Worm (Caenorhabditis elegans) whole organism, L3 larva: ENCODE data around the gene Y39A3CL.4.

Experiments used
- R02D3.7 ChIP-seq: fragments of 150-350 bp; optimal IDR thresholded peaks from 2 replicates; lab custom pipeline; 2014; ENCODE audit warnings: missing biosample characterization, missing genetic modification characterization
- ZK546.5 ChIP-seq: sonication (generic microtip); optimal IDR thresholded peaks from 2 replicates; lab custom pipeline; 2017; ENCODE audit warnings: missing biosample characterization, missing genetic modification characterization
- aly-2 ChIP-seq: fragments of 150-350 bp; optimal IDR thresholded peaks from 2 replicates; lab custom pipeline; 2014; ENCODE audit warnings: missing biosample characterization, missing genetic modification characterization
- ama-1 ChIP-seq: fragments of 150-350 bp; optimal IDR thresholded peaks from 2 replicates; lab custom pipeline; 2018
- ceh-28 ChIP-seq: fragments of 150-350 bp; optimal IDR thresholded peaks from 2 replicates; lab custom pipeline; 2014; ENCODE audit warnings: missing biosample characterization, missing genetic modification reagents, missing genetic modification characterization
- ceh-82 ChIP-seq: fragments of 150-350 bp; optimal IDR thresholded peaks from 2 replicates; lab custom pipeline; 2014; ENCODE audit warnings: missing biosample characterization, missing genetic modification characterization
- ceh-9 ChIP-seq: sonication (generic microtip); optimal IDR thresholded peaks from 2 replicates; lab custom pipeline; 2018; ENCODE audit warnings: missing biosample characterization, missing genetic modification characterization
- daf-12 ChIP-seq: fragments of 150-350 bp; optimal IDR thresholded peaks from 2 replicates; lab custom pipeline; 2014; ENCODE audit warnings: missing biosample characterization, missing genetic modification reagents, missing genetic modification characterization
- egl-27 ChIP-seq: sonication (generic microtip); optimal IDR thresholded peaks from 4 replicates; lab custom pipeline; 2017; ENCODE audit warnings: missing biosample characterization, missing genetic modification reagents, missing genetic modification characterization
- elt-1 ChIP-seq: fragments of 150-350 bp; optimal IDR thresholded peaks from 2 replicates; lab custom pipeline; 2014; ENCODE audit warnings: missing biosample characterization, missing genetic modification characterization
- elt-2 ChIP-seq: sonication (generic microtip); optimal IDR thresholded peaks from 2 replicates; lab custom pipeline; 2016; ENCODE audit warnings: missing genetic modification reagents, mild to moderate bottlenecking, missing genetic modification characterization, missing compliant biosample characterization
- elt-3 ChIP-seq, 3 experiments: fragments of 150-350 bp in 1 of 3; sonication (generic microtip) in 2 of 3; optimal IDR thresholded peaks; 2 replicates in 2 of 3; 4 replicates in 1 of 3; lab custom pipeline; 2014 to 2017; ENCODE audit warnings: missing biosample characterization in 3 of 3, missing genetic modification characterization in 3 of 3
- eor-1 ChIP-seq, 2 experiments: fragments of 150-350 bp; optimal IDR thresholded peaks; 2 replicates each; lab custom pipeline; 2014 to 2018; ENCODE audit warnings: missing biosample characterization in 2 of 2, missing genetic modification characterization in 2 of 2
- fkh-2 ChIP-seq: fragments of 150-350 bp; optimal IDR thresholded peaks from 2 replicates; lab custom pipeline; 2014; ENCODE audit warnings: missing biosample characterization, missing genetic modification reagents, missing genetic modification characterization
- fos-1 ChIP-seq: fragments of 150-350 bp; optimal IDR thresholded peaks from 2 replicates; lab custom pipeline; 2014; ENCODE audit warnings: missing biosample characterization, missing genetic modification characterization
- hmg-11 ChIP-seq: sonication (generic microtip); optimal IDR thresholded peaks from 2 replicates; lab custom pipeline; 2016; ENCODE audit warnings: missing genetic modification characterization, missing compliant biosample characterization
- lin-15B ChIP-seq: fragments of 150-350 bp; optimal IDR thresholded peaks from 2 replicates; lab custom pipeline; 2014; ENCODE audit warnings: missing biosample characterization, missing genetic modification characterization
- lsy-12 ChIP-seq: sonication (generic microtip); optimal IDR thresholded peaks from 2 replicates; lab custom pipeline; 2016; ENCODE audit warnings: mild to moderate bottlenecking, missing genetic modification characterization, missing compliant biosample characterization
- mdl-1 ChIP-seq: fragments of 150-350 bp; optimal IDR thresholded peaks from 2 replicates; lab custom pipeline; 2014; ENCODE audit warnings: missing biosample characterization, missing genetic modification characterization
- nfya-1 ChIP-seq: sonication (generic microtip); optimal IDR thresholded peaks from 2 replicates; lab custom pipeline; 2017; ENCODE audit warnings: missing genetic modification characterization, mild to moderate bottlenecking, missing compliant biosample characterization, antibody characterized with exemption, moderate library complexity; ENCODE audit not compliant: insufficient read depth
- nhr-11 ChIP-seq: fragments of 150-350 bp; optimal IDR thresholded peaks from 2 replicates; lab custom pipeline; 2014; ENCODE audit warnings: missing biosample characterization, missing genetic modification characterization
- nhr-12 ChIP-seq: fragments of 150-350 bp; optimal IDR thresholded peaks from 2 replicates; lab custom pipeline; 2014; ENCODE audit warnings: missing biosample characterization, missing genetic modification characterization
- nhr-237 ChIP-seq: fragments of 150-350 bp; optimal IDR thresholded peaks from 2 replicates; lab custom pipeline; 2014; ENCODE audit warnings: missing biosample characterization, missing genetic modification characterization
- nhr-25 ChIP-seq: sonication (generic microtip); optimal IDR thresholded peaks from 2 replicates; lab custom pipeline; 2017; ENCODE audit warnings: missing biosample characterization, missing genetic modification characterization
- nhr-43 ChIP-seq: sonication (generic microtip); optimal IDR thresholded peaks from 2 replicates; lab custom pipeline; 2016; ENCODE audit warnings: mild to moderate bottlenecking, missing genetic modification characterization, missing compliant biosample characterization; ENCODE audit not compliant: poor library complexity, severe bottlenecking
- nhr-67 ChIP-seq: fragments of 150-350 bp; optimal IDR thresholded peaks from 2 replicates; lab custom pipeline; 2014; ENCODE audit warnings: missing biosample characterization, missing genetic modification characterization
- nhr-76 ChIP-seq: fragments of 150-350 bp; sonication (generic microtip); optimal IDR thresholded peaks from 5 replicates; lab custom pipeline; 2014; ENCODE audit warnings: missing biosample characterization, missing genetic modification characterization
- nhr-77 ChIP-seq: fragments of 150-350 bp; optimal IDR thresholded peaks from 2 replicates; lab custom pipeline; 2014; ENCODE audit warnings: missing biosample characterization, missing genetic modification characterization
- pha-4 ChIP-seq: fragments of 150-350 bp; optimal IDR thresholded peaks from 2 replicates; lab custom pipeline; 2014; ENCODE audit warnings: missing biosample characterization, missing genetic modification reagents, missing genetic modification characterization
- sea-2 ChIP-seq: fragments of 150-350 bp; sonication (generic microtip); optimal IDR thresholded peaks from 4 replicates; lab custom pipeline; 2014; ENCODE audit warnings: missing biosample characterization, missing genetic modification reagents, missing genetic modification characterization
- snpc-4 ChIP-seq: fragments of 150-350 bp; optimal IDR thresholded peaks from 2 replicates; lab custom pipeline; 2014; ENCODE audit warnings: missing biosample characterization, missing genetic modification characterization
- tbx-2 ChIP-seq: sonication (generic microtip); optimal IDR thresholded peaks from 2 replicates; lab custom pipeline; 2016; ENCODE audit warnings: mild to moderate bottlenecking, missing genetic modification characterization, missing compliant biosample characterization
- unc-39 ChIP-seq: sonication (generic microtip); optimal IDR thresholded peaks from 4 replicates; lab custom pipeline; 2017; ENCODE audit warnings: missing biosample characterization, missing genetic modification characterization
- unc-62 ChIP-seq: fragments of 150-350 bp; sonication (generic microtip); optimal IDR thresholded peaks from 4 replicates; lab custom pipeline; 2014; ENCODE audit warnings: missing biosample characterization, missing genetic modification reagents, missing genetic modification characterization
- zag-1 ChIP-seq: fragments of 150-350 bp; optimal IDR thresholded peaks from 2 replicates; lab custom pipeline; 2014; ENCODE audit warnings: missing biosample characterization, missing genetic modification characterization
- ztf-11 ChIP-seq: fragments of 150-350 bp; optimal IDR thresholded peaks from 2 replicates; lab custom pipeline; 2014; ENCODE audit warnings: missing biosample characterization, missing genetic modification characterization
- ztf-4 ChIP-seq: fragments of 150-350 bp; optimal IDR thresholded peaks from 2 replicates; lab custom pipeline; 2014; ENCODE audit warnings: missing biosample characterization, missing genetic modification characterization

Gene Y39A3CL.4

DNA sequence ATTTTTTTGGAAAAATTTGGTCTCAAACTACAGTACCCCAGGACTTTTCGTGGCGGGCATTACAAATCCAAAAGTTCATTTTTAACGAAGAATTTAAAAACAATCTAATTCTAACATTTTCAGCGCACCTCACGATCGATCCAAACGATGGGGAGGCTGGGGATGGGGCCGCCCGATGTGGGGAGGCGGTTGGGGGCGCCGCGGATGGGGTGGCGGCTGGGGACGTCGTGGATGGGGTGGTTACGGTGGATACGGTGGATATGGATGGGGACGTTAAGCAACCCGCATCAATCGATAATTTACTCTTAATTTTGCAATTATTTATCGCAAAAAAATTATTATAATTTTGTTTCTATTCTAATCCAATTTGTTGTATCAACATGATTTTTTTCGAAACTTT is 13.4 kb downstream of the Y39A3CL.4 start:
- no peak for TF ChIP-seq mdl-1
- no peak for TF ChIP-seq nhr-11
- TF ChIP-seq fkh-2 (tag; lab: Kevin White, UChicago) = no peak
- TF ChIP-seq nhr-76 = no peak
- TF ChIP-seq nhr-25 (tag; lab: Kevin White, UChicago) = no peak
- TF ChIP-seq fos-1 (tag; lab: Kevin White, UChicago) = no peak
- TF ChIP-seq zag-1 (tag; lab: Kevin White, UChicago) = no peak
- TF ChIP-seq nfya-1 (tag; lab: Kevin White, UChicago) = no peak
- TF ChIP-seq ama-1 (lab: Kevin White, UChicago) = no peak
- no peak for TF ChIP-seq eor-1 (tag; optimal IDR thresholded peaks at IDR 0.05; lab: Kevin White, UChicago)
- no peak for TF ChIP-seq nhr-77 (tag; lab: Kevin White, UChicago)
- TF ChIP-seq elt-3 (tag; optimal IDR thresholded peaks at IDR 0.05; lab: Kevin White, UChicago) = no peak
- TF ChIP-seq aly-2 (tag; lab: Kevin White, UChicago) = no peak
- no peak for TF ChIP-seq hmg-11 (tag; lab: Kevin White, UChicago)
- TF ChIP-seq nhr-67 (tag; lab: Kevin White, UChicago) = no peak
- no peak for TF ChIP-seq ztf-4 (tag; lab: Kevin White, UChicago)
- TF ChIP-seq egl-27 = no peak
- TF ChIP-seq, all 47 proteins: peak for 0

DNA sequence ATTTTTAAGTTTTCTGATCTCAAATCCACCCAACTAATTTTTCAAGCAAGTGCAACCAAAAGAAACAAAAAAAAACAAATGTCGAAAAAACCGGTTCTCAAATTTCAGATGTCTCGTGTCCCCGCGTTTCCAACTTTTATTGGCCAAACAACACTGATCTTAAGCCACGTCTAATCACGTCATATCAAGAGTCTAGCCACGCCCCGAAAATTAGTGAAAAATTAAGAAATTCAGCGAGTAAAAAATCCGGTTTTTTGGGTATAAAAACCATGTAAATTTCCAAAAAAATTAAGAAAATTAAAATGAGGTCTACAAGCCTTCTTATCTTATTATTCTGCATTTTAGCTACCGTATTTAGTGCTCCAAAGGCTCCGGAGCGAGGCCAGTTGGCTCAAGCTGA is 14.6 kb downstream of the Y39A3CL.4 start, which contains the start of gene cnc-6:
Gene cnc-6 (plus strand): TSS at position 301 of the 400 bp plus-strand sequence.
- TF ChIP-seq sea-2 (GFP tag; lab: Kevin White, UChicago) (no peak), nhr-11 (no peak), ztf-4 (tag; lab: Kevin White, UChicago) (no peak), fkh-2 (tag; lab: Kevin White, UChicago) (no peak), ceh-28 (tag; lab: Kevin White, UChicago) (no peak), ceh-9 (tag; lab: Kevin White, UChicago) (no peak), pha-4 (tag; lab: Kevin White, UChicago) (no peak), snpc-4 (tag; lab: Kevin White, UChicago) (no peak)

DNA sequence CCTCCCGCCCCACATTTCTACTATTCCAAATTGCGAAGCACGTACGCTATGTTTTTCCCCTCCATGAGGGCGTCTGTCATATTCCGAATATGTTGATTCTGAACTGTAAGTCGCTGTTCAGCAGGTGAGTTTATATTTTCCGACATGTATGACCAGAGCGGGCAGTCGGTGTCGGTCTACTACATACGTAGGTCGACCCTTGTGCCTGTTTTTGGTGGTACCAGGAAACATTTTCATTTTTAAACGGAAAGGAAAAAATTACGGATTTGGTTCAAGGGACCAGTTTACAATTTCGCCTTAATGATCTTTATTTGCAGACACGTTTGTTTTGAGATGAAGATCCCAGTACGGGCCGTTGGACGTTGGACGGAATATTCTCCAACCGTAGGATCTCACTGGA is 19.2 kb downstream of the Y39A3CL.4 start, which contains the start of gene Y46E12A.2:
Gene Y46E12A.2 (plus strand): TSS at position 301 of the 400 bp plus-strand sequence.
- TF ChIP-seq zag-1 (tag; lab: Kevin White, UChicago) (no peak), tbx-2 (tag; lab: Kevin White, UChicago) (no peak), ceh-82 (no peak), unc-62 (GFP tag; lab: Kevin White, UChicago) (no peak), hmg-11 (tag; lab: Kevin White, UChicago) (no peak), fos-1 (tag; lab: Kevin White, UChicago) (no peak), ztf-11 (no peak), pha-4 (tag; lab: Kevin White, UChicago) (no peak), nhr-77 (tag; lab: Kevin White, UChicago) (no peak), elt-1 (tag; lab: Kevin White, UChicago) (no peak), nhr-43 (tag; lab: Kevin White, UChicago) (no peak), lsy-12 (no peak), nhr-25 (tag; lab: Kevin White, UChicago) (no peak), nhr-76 (no peak), elt-2 (tag; lab: Kevin White, UChicago) (no peak), daf-12 (tag; lab: Kevin White, UChicago) (no peak), snpc-4 (tag; lab: Kevin White, UChicago) (no peak), mdl-1 (no peak), nfya-1 (tag; lab: Kevin White, UChicago) (no peak)

DNA sequence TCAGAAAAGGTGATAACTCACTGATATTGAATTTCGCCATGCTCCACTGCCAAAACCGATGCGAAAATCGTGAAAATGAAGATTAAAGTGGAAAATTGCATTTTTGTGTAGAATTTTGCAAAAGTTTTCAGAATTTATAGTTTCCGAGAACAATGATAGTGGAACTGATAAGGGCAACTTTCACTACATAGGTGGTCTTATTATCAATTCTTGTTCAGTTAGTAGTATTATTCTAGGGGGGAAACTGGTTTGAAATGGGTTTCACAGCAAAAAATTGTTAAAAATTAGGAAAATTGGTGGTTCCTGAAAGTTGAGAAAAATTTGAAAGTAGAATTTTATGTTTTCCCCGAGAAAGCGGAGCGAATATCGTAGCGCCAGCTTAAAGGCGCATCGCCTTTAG is 19.7 kb downstream of the Y39A3CL.4 start, which contains the start of gene Y46E12A.5:
Gene Y46E12A.5 (minus strand): TSS at position 101 of the 400 bp plus-strand sequence.
- no peak for TF ChIP-seq lin-15B (tag; lab: Kevin White, UChicago)
- TF ChIP-seq nhr-237 (tag; lab: Kevin White, UChicago) = no peak
- TF ChIP-seq tbx-2 (tag; lab: Kevin White, UChicago) = no peak
- no peak for TF ChIP-seq nhr-11
- TF ChIP-seq nhr-12 (tag; lab: Kevin White, UChicago) = no peak
- TF ChIP-seq egl-27 = no peak
- TF ChIP-seq hmg-11 (tag; lab: Kevin White, UChicago) = no peak
- TF ChIP-seq elt-2 (tag; lab: Kevin White, UChicago) = no peak
- TF ChIP-seq ceh-9 (tag; lab: Kevin White, UChicago) = no peak
- TF ChIP-seq nhr-77 (tag; lab: Kevin White, UChicago) = no peak
- no peak for TF ChIP-seq lsy-12
- TF ChIP-seq unc-39 (tag; lab: Kevin White, UChicago) = no peak
- TF ChIP-seq ZK546.5 (tag; lab: Kevin White, UChicago) = no peak
- TF ChIP-seq pha-4 (tag; lab: Kevin White, UChicago) = no peak
- no peak for TF ChIP-seq unc-62 (GFP tag; lab: Kevin White, UChicago)
- no peak for TF ChIP-seq ztf-4 (tag; lab: Kevin White, UChicago)
- TF ChIP-seq R02D3.7 (tag; lab: Kevin White, UChicago) = no peak
- no peak for TF ChIP-seq ceh-28 (tag; lab: Kevin White, UChicago)
- TF ChIP-seq mdl-1 = no peak
